Worm (Caenorhabditis elegans) whole organism, L3 larva: ENCODE measurements around the gene mog-4.

Experiments
- R02D3.7 ChIP-seq: fragments of 150-350 bp; optimal IDR thresholded peaks from 2 replicates; lab custom pipeline; 2014; ENCODE audit warnings: missing biosample characterization, missing genetic modification characterization
- ZK546.5 ChIP-seq: sonication (generic microtip); optimal IDR thresholded peaks from 2 replicates; lab custom pipeline; 2017; ENCODE audit warnings: missing biosample characterization, missing genetic modification characterization
- aly-2 ChIP-seq: fragments of 150-350 bp; optimal IDR thresholded peaks from 2 replicates; lab custom pipeline; 2014; ENCODE audit warnings: missing biosample characterization, missing genetic modification characterization
- ceh-16 ChIP-seq: sonication (generic microtip); optimal IDR thresholded peaks from 2 replicates; lab custom pipeline; 2017; ENCODE audit warnings: missing biosample characterization, missing genetic modification characterization
- ceh-28 ChIP-seq: fragments of 150-350 bp; optimal IDR thresholded peaks from 2 replicates; lab custom pipeline; 2014; ENCODE audit warnings: missing biosample characterization, missing genetic modification reagents, missing genetic modification characterization
- ceh-82 ChIP-seq: fragments of 150-350 bp; optimal IDR thresholded peaks from 2 replicates; lab custom pipeline; 2014; ENCODE audit warnings: missing biosample characterization, missing genetic modification characterization
- egl-27 ChIP-seq: sonication (generic microtip); optimal IDR thresholded peaks from 4 replicates; lab custom pipeline; 2017; ENCODE audit warnings: missing biosample characterization, missing genetic modification reagents, missing genetic modification characterization
- egl-5 ChIP-seq: fragments of 150-350 bp; optimal IDR thresholded peaks from 2 replicates; lab custom pipeline; 2017; ENCODE audit warnings: missing biosample characterization, missing genetic modification reagents, missing genetic modification characterization, inconsistent platforms
- elt-2 ChIP-seq: sonication (generic microtip); optimal IDR thresholded peaks from 2 replicates; lab custom pipeline; 2016; ENCODE audit warnings: missing genetic modification reagents, mild to moderate bottlenecking, missing genetic modification characterization, missing compliant biosample characterization
- eor-1 ChIP-seq, 2 experiments: fragments of 150-350 bp; optimal IDR thresholded peaks; 2 replicates each; lab custom pipeline; 2014 to 2018; ENCODE audit warnings: missing biosample characterization in 2 of 2, missing genetic modification characterization in 2 of 2
- fkh-10 ChIP-seq: sonication (generic microtip); optimal IDR thresholded peaks from 2 replicates; lab custom pipeline; 2017; ENCODE audit warnings: missing biosample characterization, missing genetic modification reagents, missing genetic modification characterization
- fkh-2 ChIP-seq: fragments of 150-350 bp; optimal IDR thresholded peaks from 2 replicates; lab custom pipeline; 2014; ENCODE audit warnings: missing biosample characterization, missing genetic modification reagents, missing genetic modification characterization
- hmg-11 ChIP-seq: sonication (generic microtip); optimal IDR thresholded peaks from 2 replicates; lab custom pipeline; 2016; ENCODE audit warnings: missing genetic modification characterization, missing compliant biosample characterization
- jun-1 ChIP-seq: fragments of 150-350 bp; optimal IDR thresholded peaks from 2 replicates; lab custom pipeline; 2014; ENCODE audit warnings: missing biosample characterization, missing genetic modification reagents, missing genetic modification characterization
- lin-15B ChIP-seq: fragments of 150-350 bp; optimal IDR thresholded peaks from 2 replicates; lab custom pipeline; 2014; ENCODE audit warnings: missing biosample characterization, missing genetic modification characterization
- lin-39 ChIP-seq: fragments of 150-350 bp; optimal IDR thresholded peaks from 2 replicates; lab custom pipeline; 2018; ENCODE audit warnings: missing biosample characterization, missing genetic modification reagents, missing genetic modification characterization
- nfya-1 ChIP-seq: sonication (generic microtip); optimal IDR thresholded peaks from 2 replicates; lab custom pipeline; 2017; ENCODE audit warnings: missing genetic modification characterization, mild to moderate bottlenecking, missing compliant biosample characterization, antibody characterized with exemption, moderate library complexity; ENCODE audit not compliant: insufficient read depth
- nhr-12 ChIP-seq: fragments of 150-350 bp; optimal IDR thresholded peaks from 2 replicates; lab custom pipeline; 2014; ENCODE audit warnings: missing biosample characterization, missing genetic modification characterization
- nhr-23 ChIP-seq: fragments of 150-350 bp; optimal IDR thresholded peaks from 2 replicates; lab custom pipeline; 2014; ENCODE audit warnings: missing biosample characterization, missing genetic modification reagents, missing genetic modification characterization
- nhr-237 ChIP-seq: fragments of 150-350 bp; optimal IDR thresholded peaks from 2 replicates; lab custom pipeline; 2014; ENCODE audit warnings: missing biosample characterization, missing genetic modification characterization
- nhr-25 ChIP-seq: sonication (generic microtip); optimal IDR thresholded peaks from 2 replicates; lab custom pipeline; 2017; ENCODE audit warnings: missing biosample characterization, missing genetic modification characterization
- nhr-28 ChIP-seq: fragments of 150-350 bp; optimal IDR thresholded peaks from 2 replicates; lab custom pipeline; 2014; ENCODE audit warnings: missing biosample characterization, missing genetic modification characterization
- nhr-43 ChIP-seq: sonication (generic microtip); optimal IDR thresholded peaks from 2 replicates; lab custom pipeline; 2016; ENCODE audit warnings: mild to moderate bottlenecking, missing genetic modification characterization, missing compliant biosample characterization; ENCODE audit not compliant: poor library complexity, severe bottlenecking
- nhr-67 ChIP-seq: fragments of 150-350 bp; optimal IDR thresholded peaks from 2 replicates; lab custom pipeline; 2014; ENCODE audit warnings: missing biosample characterization, missing genetic modification characterization
- nhr-77 ChIP-seq: fragments of 150-350 bp; optimal IDR thresholded peaks from 2 replicates; lab custom pipeline; 2014; ENCODE audit warnings: missing biosample characterization, missing genetic modification characterization
- pha-4 ChIP-seq: fragments of 150-350 bp; optimal IDR thresholded peaks from 2 replicates; lab custom pipeline; 2014; ENCODE audit warnings: missing biosample characterization, missing genetic modification reagents, missing genetic modification characterization
- pqm-1 ChIP-seq: fragments of 150-350 bp; optimal IDR thresholded peaks from 2 replicates; lab custom pipeline; 2017; ENCODE audit warnings: missing biosample characterization, missing genetic modification characterization, inconsistent platforms
- snpc-4 ChIP-seq: fragments of 150-350 bp; optimal IDR thresholded peaks from 2 replicates; lab custom pipeline; 2014; ENCODE audit warnings: missing biosample characterization, missing genetic modification characterization
- tbx-2 ChIP-seq: sonication (generic microtip); optimal IDR thresholded peaks from 2 replicates; lab custom pipeline; 2016; ENCODE audit warnings: mild to moderate bottlenecking, missing genetic modification characterization, missing compliant biosample characterization
- unc-39 ChIP-seq: sonication (generic microtip); optimal IDR thresholded peaks from 4 replicates; lab custom pipeline; 2017; ENCODE audit warnings: missing biosample characterization, missing genetic modification characterization
- ztf-11 ChIP-seq: fragments of 150-350 bp; optimal IDR thresholded peaks from 2 replicates; lab custom pipeline; 2014; ENCODE audit warnings: missing biosample characterization, missing genetic modification characterization
- ztf-4 ChIP-seq: fragments of 150-350 bp; optimal IDR thresholded peaks from 2 replicates; lab custom pipeline; 2014; ENCODE audit warnings: missing biosample characterization, missing genetic modification characterization

Gene mog-4

ce11 chrII:14569322-14569721 lies 7.9 kb upstream of the mog-4 start:
- TF ChIP-seq lin-39 (tag; lab: Kevin White, UChicago), result peak; percentile 53
- no peak for TF ChIP-seq ceh-28 (tag; lab: Kevin White, UChicago)
- TF ChIP-seq tbx-2 (tag; lab: Kevin White, UChicago), result peak; percentile 65
- TF ChIP-seq unc-39 (tag; lab: Kevin White, UChicago), result no peak
- TF ChIP-seq fkh-10 (GFP tag; lab: Kevin White, UChicago), result peak; percentile 60
- TF ChIP-seq aly-2 (tag; lab: Kevin White, UChicago), result no peak
- TF ChIP-seq hmg-11 (tag; lab: Kevin White, UChicago), result peak; percentile 56
- TF ChIP-seq nfya-1 (tag; lab: Kevin White, UChicago), result peak; percentile 25

ce11 chrII:14567811-14568210 lies 6.4 kb upstream of the mog-4 start:
- TF ChIP-seq eor-1 (tag; optimal IDR thresholded peaks at IDR 0.05; lab: Kevin White, UChicago) (no peak), R02D3.7 (tag; lab: Kevin White, UChicago) (no peak), ztf-4 (tag; lab: Kevin White, UChicago) (no peak), snpc-4 (tag; lab: Kevin White, UChicago) (no peak), egl-27 (tag; lab: Kevin White, UChicago) (no peak), ceh-82 (no peak), lin-39 (tag; lab: Kevin White, UChicago) (no peak), nhr-43 (no peak), jun-1 (no peak), ztf-11 (tag; lab: Kevin White, UChicago) (no peak)

- peak; percentile 44 for TF ChIP-seq nfya-1 (tag; lab: Kevin White, UChicago)
Observed at ce11 chrII:14563766-14564370, 2.5 kb upstream of the mog-4 start.

- peak; percentile 51 for TF ChIP-seq fkh-10 (GFP tag; lab: Kevin White, UChicago)
- no peak for TF ChIP-seq ztf-11 (tag; lab: Kevin White, UChicago)
Observed at ce11 chrII:14555019-14555418, 6.4 kb downstream of the mog-4 start.

ce11 chrII:14550613-14551012 lies 10.8 kb downstream of the mog-4 start, which contains the start of gene nlp-41:
nlp-41 (plus strand) TSS chrII:14550913.
- TF ChIP-seq nhr-12 (tag; lab: Kevin White, UChicago) (no peak), nhr-28 (tag; lab: Kevin White, UChicago) (no peak), nhr-43 (no peak), nhr-237 (no peak)

- TF ChIP-seq snpc-4 (tag; lab: Kevin White, UChicago) (no peak), pha-4 (tag; lab: Kevin White, UChicago) (no peak), fkh-10 (GFP tag; lab: Kevin White, UChicago) (no peak), lin-15B (tag; lab: Kevin White, UChicago) (no peak), R02D3.7 (tag; lab: Kevin White, UChicago) (no peak), nfya-1 (tag; lab: Kevin White, UChicago) (no peak), nhr-77 (no peak), nhr-23 (tag; lab: Kevin White, UChicago) (no peak), ceh-82 (no peak), ZK546.5 (no peak), ceh-16 (no peak), egl-5 (tag; lab: Kevin White, UChicago) (no peak), fkh-2 (tag; lab: Kevin White, UChicago) (no peak), nhr-25 (tag; lab: Kevin White, UChicago) (no peak), nhr-67 (tag; lab: Kevin White, UChicago) (no peak), nhr-237 (no peak)
Observed at ce11 chrII:14548691-14549090, 12.7 kb downstream of the mog-4 start, which contains the start of gene gcy-29. gcy-29 (minus strand) TSS chrII:14548791.

ce11 chrII:14540551-14540950 lies 20.8 kb downstream of the mog-4 start:
- TF ChIP-seq elt-2 (tag; lab: Kevin White, UChicago) (peak; percentile 59), eor-1 (tag; optimal IDR thresholded peaks at IDR 0.05; lab: Kevin White, UChicago) (no peak), unc-39 (tag; lab: Kevin White, UChicago) (no peak), pqm-1 (peak; percentile 66)
